Fruit fly (Drosophila melanogaster): ENCODE results near the gene CG15385.

Gene CG15385

dm6 chr2L:2217067-2217684 lies 4.8 kb upstream of the CG15385 start, which contains the start of the genes CG15386, CG42371 and mio (continued):
- TF ChIP-seq NC2α (GFP tag; optimal IDR thresholded peaks at IDR 0.05) (no peak), Sin3A (optimal IDR thresholded peaks at IDR 0.05) (peak; percentile 34), Antp (GFP tag; optimal IDR thresholded peaks at IDR 0.05) (peak; percentile 35), CG32532 (GFP tag; IDR thresholded peaks at IDR 0.05) (no peak; the same call in 1 of the 2 replicates), CG17568 (GFP tag; optimal IDR thresholded peaks at IDR 0.05) (no peak), Spps (tag; optimal IDR thresholded peaks at IDR 0.05) (no peak), tin (GFP tag; optimal IDR thresholded peaks at IDR 0.05) (no peak), CG3065 (GFP tag; optimal IDR thresholded peaks at IDR 0.05) (no peak), bbx (GFP tag; IDR thresholded peaks at IDR 0.05; ENCODE audit: partially characterized antibody) (peak; percentile 53; the same call in 1 of the 2 replicates), CG6813 (GFP tag; optimal IDR thresholded peaks at IDR 0.05) (no peak), eyg (GFP tag; optimal IDR thresholded peaks at IDR 0.05) (no peak), dysf (GFP tag; IDR thresholded peaks at IDR 0.05) (no peak), CG7556 (GFP tag; optimal IDR thresholded peaks at IDR 0.05) (no peak), sens-2 (GFP tag; IDR thresholded peaks at IDR 0.05) (no peak), CG6175 (GFP tag; IDR thresholded peaks at IDR 0.05) (no peak), CG10147 (GFP tag; optimal IDR thresholded peaks at IDR 0.05) (no peak), CG16813 (GFP tag; IDR thresholded peaks at IDR 0.05; ENCODE audit: partially characterized antibody) (peak; percentile 57; the same call in 1 of the 3 replicates), CG16863 (GFP tag; optimal IDR thresholded peaks at IDR 0.05) (no peak), ato (GFP tag; IDR thresholded peaks at IDR 0.05; ENCODE audit: partially characterized antibody) (peak; percentile 45), CG6689 (GFP tag; IDR thresholded peaks at IDR 0.05) (no peak), CG13287 (GFP tag; IDR thresholded peaks at IDR 0.05; ENCODE audit: partially characterized antibody) (peak; percentile 65), gro (GFP tag; optimal IDR thresholded peaks at IDR 0.05) (peak; percentile 64), CG3847 (GFP tag; IDR thresholded peaks at IDR 0.05) (peak; percentile 35; the same call in 1 of the 2 replicates), pros (GFP tag; optimal IDR thresholded peaks at IDR 0.05) (no peak), CG4854 (GFP tag; optimal IDR thresholded peaks at IDR 0.05) (no peak), Poxn (GFP tag; IDR thresholded peaks at IDR 0.05) (no peak), Hr78 (GFP tag; optimal IDR thresholded peaks at IDR 0.05) (no peak), CG17802 (tag; optimal IDR thresholded peaks at IDR 0.05) (no peak), Gug (GFP tag; IDR thresholded peaks at IDR 0.05) (no peak), ro (GFP tag; IDR thresholded peaks at IDR 0.05) (no peak), pan (optimal IDR thresholded peaks at IDR 0.05) (no peak), pan (GFP tag; optimal IDR thresholded peaks at IDR 0.05 in 1 of 2, IDR thresholded peaks at IDR 0.05 in 1 of 2) (no peak), CG4820 (GFP tag; optimal IDR thresholded peaks at IDR 0.05) (no peak), Drgx (GFP tag; IDR thresholded peaks at IDR 0.05) (no peak), knrl (GFP tag; IDR thresholded peaks at IDR 0.05; ENCODE audit: partially characterized antibody) (no peak), CTCF (GFP tag; optimal IDR thresholded peaks at IDR 0.05) (no peak), CG12769 (tag; optimal IDR thresholded peaks at IDR 0.05) (no peak), Oli (tag; optimal IDR thresholded peaks at IDR 0.05) (no peak), Awh (GFP tag; IDR thresholded peaks at IDR 0.05) (no peak), unc-4 (GFP tag; IDR thresholded peaks at IDR 0.05; ENCODE audit: partially characterized antibody) (peak; percentile 53), kay (GFP tag; optimal IDR thresholded peaks at IDR 0.05) (no peak), CG3407 (GFP tag; optimal IDR thresholded peaks at IDR 0.05) (no peak), Vsx1 (GFP tag; optimal IDR thresholded peaks at IDR 0.05) (no peak), CG2678 (tag; optimal IDR thresholded peaks at IDR 0.05) (no peak), oc (tag; optimal IDR thresholded peaks at IDR 0.05) (no peak), slp2 (GFP tag; optimal IDR thresholded peaks at IDR 0.05) (no peak), ind (GFP tag; optimal IDR thresholded peaks at IDR 0.05) (no peak), ash1 (GFP tag; optimal IDR thresholded peaks at IDR 0.05) (no peak), ac (GFP tag; optimal IDR thresholded peaks at IDR 0.05) (no peak), Ets97D (GFP tag; optimal IDR thresholded peaks at IDR 0.05) (peak; percentile 52), CG2116 (GFP tag; optimal IDR thresholded peaks at IDR 0.05) (peak; percentile 47)
